Fruit fly (Drosophila melanogaster) Kc167 (cell line): Measurements from ENCODE around the gene euc.

ENCODE experiments used
- Myc ChIP-seq: fragments of >200 bp; optimal IDR thresholded peaks from 2 replicates; lab custom pipeline; 2017; ENCODE audit warnings: missing external identifiers
- Sin3A ChIP-seq: fragments of >200 bp; optimal IDR thresholded peaks from 2 replicates; lab custom pipeline; 2018; ENCODE audit warnings: missing external identifiers
- h ChIP-seq: fragments of >200 bp; optimal IDR thresholded peaks from 3 replicates; lab custom pipeline; 2018; ENCODE audit warnings: missing external identifiers
- insv ChIP-seq: fragments of >200 bp; optimal IDR thresholded peaks from 3 replicates; lab custom pipeline; 2018; ENCODE audit warnings: missing external identifiers
- psq ChIP-seq: fragments of >200 bp; optimal IDR thresholded peaks from 2 replicates; lab custom pipeline; 2017; ENCODE audit warnings: missing external identifiers

- TF ChIP-seq Sin3A (lab: Kevin White, UChicago) (no peak), Myc (lab: Kevin White, UChicago) (no peak), insv (lab: Kevin White, UChicago) (no peak), psq (lab: Kevin White, UChicago) (no peak), h (lab: Kevin White, UChicago) (no peak)
Measured at dm6 chr3R:19010923-19011322, 32.3 kb upstream of the euc start.
